Worm (Caenorhabditis elegans) whole organism, young adult: Measurements from ENCODE around the gene fkh-9.

Source experiments
- B0261.1 ChIP-seq: sonication (generic microtip); optimal IDR thresholded peaks from 2 replicates; lab custom pipeline; 2016; ENCODE audit warnings: mild to moderate bottlenecking, missing genetic modification characterization, moderate library complexity, missing compliant biosample characterization
- ccch-3 ChIP-seq: fragments of 200-800 bp; sonication (Bioruptor generic); optimal IDR thresholded peaks from 2 replicates; lab custom pipeline; 2018; ENCODE audit warnings: mild to moderate bottlenecking, missing genetic modification characterization, missing compliant biosample characterization
- ceh-40 ChIP-seq: fragments of 200-800 bp; sonication (Bioruptor generic); IDR thresholded peaks from 2 replicates; pipeline ENCODE4 v1.3.6; 2022; ENCODE audit warnings: missing genetic modification characterization, missing compliant biosample characterization
- nfya-1 ChIP-seq: sonication (generic microtip); optimal IDR thresholded peaks from 2 replicates; lab custom pipeline; 2017; ENCODE audit warnings: antibody characterized with exemption, missing compliant biosample characterization, missing genetic modification characterization, borderline replicate concordance; ENCODE audit not compliant: insufficient read depth
- nhr-80 ChIP-seq: sonication (generic microtip); optimal IDR thresholded peaks from 2 replicates; lab custom pipeline; 2016; ENCODE audit warnings: missing genetic modification characterization, missing compliant biosample characterization
- tlf-1 ChIP-seq: fragments of 200-800 bp; sonication (Bioruptor generic); optimal IDR thresholded peaks from 2 replicates; lab custom pipeline; 2018; ENCODE audit warnings: mild to moderate bottlenecking, missing genetic modification characterization, missing compliant biosample characterization
- ztf-18 ChIP-seq: sonication (generic microtip); optimal IDR thresholded peaks from 2 replicates; lab custom pipeline; 2016; ENCODE audit warnings: missing genotype, mild to moderate bottlenecking, missing genetic modification characterization, missing compliant biosample characterization
- ztf-25 ChIP-seq: fragments of 200-800 bp; sonication (Bioruptor generic); IDR thresholded peaks from 2 replicates; pipeline ENCODE4 v1.3.6; 2022; ENCODE audit warnings: missing genetic modification reagents, missing genetic modification characterization, missing compliant biosample characterization
- ztf-28 ChIP-seq: fragments of 200-800 bp; sonication (Bioruptor generic); IDR thresholded peaks from 2 replicates; pipeline ENCODE4 v1.3.6; 2022; ENCODE audit warnings: missing genetic modification reagents, missing genetic modification characterization, missing compliant biosample characterization

ce11 chrX:3857697-3858096, 30.9 kb upstream of the fkh-9 start, which contains the start of gene ceh-18:
- TF ChIP-seq ztf-18 (no peak), ztf-28 (GFP tag; lab: Robert Waterston, UW) (no peak), ztf-25 (GFP tag; lab: Robert Waterston, UW) (no peak), nfya-1 (no peak), B0261.1 (tag; lab: Kevin White, UChicago) (no peak), ceh-40 (GFP tag; lab: Robert Waterston, UW) (no peak), tlf-1 (no peak), ccch-3 (GFP tag; lab: Kevin White, UChicago) (no peak), nhr-80 (tag; lab: Kevin White, UChicago) (no peak)
